Fruit fly (Drosophila melanogaster) whole organism, prepupa: ENCODE measurements around the gene CG14312.

Source experiments
- CG10631 ChIP-seq: fragments of 200-800 bp; sonication (Bioruptor generic); optimal IDR thresholded peaks from 2 replicates; lab custom pipeline; 2016; ENCODE audit warnings: missing biosample characterization, missing genetic modification characterization
- CG10669 ChIP-seq: fragments of 200-800 bp; sonication (Bioruptor generic); optimal IDR thresholded peaks from 3 replicates; lab custom pipeline; 2018; ENCODE audit warnings: missing biosample characterization, mild to moderate bottlenecking, missing genetic modification characterization, moderate library complexity
- CG11902 ChIP-seq: fragments of 200-800 bp; sonication (Bioruptor generic); optimal IDR thresholded peaks from 3 replicates; lab custom pipeline; 2016; ENCODE audit warnings: missing biosample characterization, missing genetic modification characterization
- CG15336 ChIP-seq: fragments of 200-800 bp; sonication (Bioruptor generic); IDR thresholded peaks from 2 replicates; pipeline ENCODE4 v1.3.6; 2022; ENCODE audit warnings: missing biosample characterization, missing genetic modification characterization
- CG3032 ChIP-seq: fragments of 200-800 bp; optimal IDR thresholded peaks from 2 replicates; lab custom pipeline; 2019; ENCODE audit warnings: missing biosample characterization, mild to moderate bottlenecking, missing genetic modification characterization, moderate library complexity
- CG31627 ChIP-seq: fragments of 200-800 bp; sonication (Bioruptor generic); optimal IDR thresholded peaks from 3 replicates; lab custom pipeline; 2016; ENCODE audit warnings: missing biosample characterization, missing genetic modification characterization
- CG32006 ChIP-seq: fragments of 200-800 bp; sonication (Bioruptor generic); optimal IDR thresholded peaks from 3 replicates; lab custom pipeline; 2017; ENCODE audit warnings: missing biosample characterization, mild to moderate bottlenecking, missing genetic modification characterization
- CG34406 ChIP-seq: fragments of 200-800 bp; sonication (Bioruptor generic); optimal IDR thresholded peaks from 3 replicates; lab custom pipeline; 2016; ENCODE audit warnings: missing biosample characterization, missing genetic modification characterization
- CG4318 ChIP-seq: fragments of 200-800 bp; sonication (Bioruptor generic); optimal IDR thresholded peaks from 3 replicates; lab custom pipeline; 2017; ENCODE audit warnings: missing biosample characterization, mild to moderate bottlenecking, missing genetic modification characterization
- CG6163 ChIP-seq: fragments of 200-800 bp; sonication (Bioruptor generic); IDR thresholded peaks from 3 replicates; pipeline ENCODE4 v1.3.6; 2022; ENCODE audit warnings: missing biosample characterization, missing genetic modification characterization
- CG6792 ChIP-seq: fragments of 200-800 bp; sonication (Bioruptor generic); optimal IDR thresholded peaks from 3 replicates; lab custom pipeline; 2016; ENCODE audit warnings: missing biosample characterization, missing genetic modification characterization
- CG6808 ChIP-seq: fragments of 200-800 bp; sonication (Bioruptor generic); optimal IDR thresholded peaks from 3 replicates; lab custom pipeline; 2017; ENCODE audit warnings: missing biosample characterization, missing genetic modification characterization, mild to moderate bottlenecking, moderate library complexity, missing genetic modification reagents
- CG6854 ChIP-seq: fragments of 200-800 bp; sonication (Bioruptor generic); optimal IDR thresholded peaks from 2 replicates; lab custom pipeline; 2017; ENCODE audit warnings: missing biosample characterization, mild to moderate bottlenecking, missing genetic modification characterization
- CG7368 ChIP-seq: fragments of 200-800 bp; sonication (Bioruptor generic); optimal IDR thresholded peaks from 3 replicates; lab custom pipeline; 2016; ENCODE audit warnings: missing biosample characterization, missing genetic modification characterization
- CG8319 ChIP-seq: fragments of 200-800 bp; sonication (Bioruptor generic); optimal IDR thresholded peaks from 3 replicates; lab custom pipeline; 2016; ENCODE audit warnings: missing biosample characterization, missing genetic modification characterization
- CG8632 ChIP-seq: fragments of 200-800 bp; sonication (Bioruptor generic); optimal IDR thresholded peaks from 3 replicates; lab custom pipeline; 2016; ENCODE audit warnings: missing biosample characterization, missing genetic modification characterization
- Eip75B ChIP-seq: fragments of 200-800 bp; sonication (Bioruptor generic); optimal IDR thresholded peaks from 3 replicates; lab custom pipeline; 2016; ENCODE audit warnings: missing biosample characterization, missing genetic modification characterization
- Eip78C ChIP-seq: fragments of 200-800 bp; sonication (Bioruptor generic); peaks from one replicate; lab custom pipeline; 2016; ENCODE audit warnings: missing biosample characterization, missing genetic modification characterization
- Eip93F ChIP-seq: fragments of 200-800 bp; sonication (Bioruptor generic); optimal IDR thresholded peaks from 2 replicates; lab custom pipeline; 2016; ENCODE audit warnings: missing biosample characterization, mild to moderate bottlenecking, missing genetic modification characterization
- Ets21C ChIP-seq: fragments of 200-800 bp; sonication (Bioruptor generic); optimal IDR thresholded peaks from 3 replicates; lab custom pipeline; 2016; ENCODE audit warnings: missing biosample characterization, missing genetic modification characterization
- Ets96B ChIP-seq: fragments of 200-800 bp; optimal IDR thresholded peaks from 2 replicates; lab custom pipeline; 2019; ENCODE audit warnings: missing biosample characterization, mild to moderate bottlenecking, missing genetic modification characterization, moderate library complexity
- Hr38 ChIP-seq: sonication (Bioruptor generic); optimal IDR thresholded peaks from 2 replicates; lab custom pipeline; 2016; ENCODE audit warnings: missing biosample characterization, missing genetic modification characterization
- Lpt ChIP-seq: fragments of 200-800 bp; sonication (Bioruptor generic); optimal IDR thresholded peaks from 3 replicates; lab custom pipeline; 2016; ENCODE audit warnings: missing biosample characterization, missing genetic modification characterization
- Met ChIP-seq: fragments of 200-800 bp; sonication (Bioruptor generic); optimal IDR thresholded peaks from 3 replicates; lab custom pipeline; 2016; ENCODE audit warnings: missing biosample characterization, missing genetic modification characterization
- achi ChIP-seq: fragments of 200-800 bp; sonication (Bioruptor generic); optimal IDR thresholded peaks from 3 replicates; lab custom pipeline; 2016; ENCODE audit warnings: missing biosample characterization, missing genetic modification characterization
- acj6 ChIP-seq: fragments of 200-800 bp; sonication (Bioruptor generic); optimal IDR thresholded peaks from 3 replicates; lab custom pipeline; 2016; ENCODE audit warnings: missing biosample characterization, missing genetic modification characterization
- cyc ChIP-seq: fragments of 200-800 bp; sonication (Bioruptor generic); optimal IDR thresholded peaks from 3 replicates; lab custom pipeline; 2016; ENCODE audit warnings: missing biosample characterization, missing genetic modification characterization
- dac ChIP-seq: fragments of 200-800 bp; sonication (Bioruptor generic); optimal IDR thresholded peaks from 2 replicates; lab custom pipeline; 2017; ENCODE audit warnings: missing biosample characterization, mild to moderate bottlenecking, missing genetic modification characterization
- dsx ChIP-seq: fragments of 200-800 bp; optimal IDR thresholded peaks from 3 replicates; lab custom pipeline; 2019; ENCODE audit warnings: missing biosample characterization, mild to moderate bottlenecking, missing genetic modification characterization, moderate library complexity; ENCODE audit not compliant: poor library complexity, severe bottlenecking
- eg ChIP-seq: fragments of 200-800 bp; sonication (Bioruptor generic); IDR thresholded peaks from 3 replicates; pipeline ENCODE4 v1.3.6; 2022; ENCODE audit warnings: missing biosample characterization, missing genetic modification characterization
- fd85E ChIP-seq: fragments of 200-800 bp; sonication (Bioruptor generic); optimal IDR thresholded peaks from 3 replicates; lab custom pipeline; 2016; ENCODE audit warnings: missing biosample characterization, missing genetic modification characterization
- fkh ChIP-seq: fragments of 200-800 bp; sonication (Bioruptor generic); optimal IDR thresholded peaks from 3 replicates; lab custom pipeline; 2017; ENCODE audit warnings: missing biosample characterization, mild to moderate bottlenecking, missing genetic modification characterization, moderate library complexity
- lz ChIP-seq: fragments of 200-800 bp; sonication (Bioruptor generic); optimal IDR thresholded peaks from 3 replicates; lab custom pipeline; 2016; ENCODE audit warnings: missing biosample characterization, missing genetic modification characterization
- net ChIP-seq: fragments of 200-800 bp; sonication (Bioruptor generic); optimal IDR thresholded peaks from 3 replicates; lab custom pipeline; 2016; ENCODE audit warnings: missing biosample characterization, missing genetic modification characterization
- pdm3 ChIP-seq: fragments of 200-800 bp; sonication (Bioruptor generic); optimal IDR thresholded peaks from 3 replicates; lab custom pipeline; 2016; ENCODE audit warnings: missing biosample characterization, missing genetic modification characterization
- salr ChIP-seq, 2 experiments: fragments of 200-800 bp; sonication (Bioruptor generic); optimal IDR thresholded peaks; 3 replicates each; lab custom pipeline; 2016 to 2018; ENCODE audit warnings: missing biosample characterization in 2 of 2, missing genetic modification characterization in 2 of 2, mild to moderate bottlenecking in 1 of 2
- spab ChIP-seq: fragments of 200-800 bp; sonication (Bioruptor generic); optimal IDR thresholded peaks from 2 replicates; lab custom pipeline; 2017; ENCODE audit warnings: missing biosample characterization, mild to moderate bottlenecking, missing genetic modification characterization, missing genetic modification reagents
- svp ChIP-seq: fragments of 200-800 bp; sonication (Bioruptor generic); peaks from one replicate; lab custom pipeline; 2016; ENCODE audit warnings: missing biosample characterization, missing genetic modification characterization
- topi ChIP-seq: fragments of 200-800 bp; sonication (Bioruptor generic); optimal IDR thresholded peaks from 3 replicates; lab custom pipeline; 2016; ENCODE audit warnings: missing biosample characterization, missing genetic modification characterization

CG14312 gene

dm6 chr3R:18274328-18275098 is 8.8 kb downstream of the CG14312 start, which contains the start of the genes Vps39 and eIF1A (continued):
- TF ChIP-seq salr (GFP tag; optimal IDR thresholded peaks at IDR 0.05; lab: Kevin White, UChicago) (no peak), CG31627 (GFP tag; lab: Kevin White, UChicago) (peak; percentile 17), Ets21C (GFP tag; lab: Kevin White, UChicago) (no peak), lz (peak; percentile 36), eg (no peak), CG15336 (no peak; the same call in 1 of the 2 replicates), fkh (GFP tag; lab: Kevin White, UChicago) (no peak), CG8319 (GFP tag; lab: Kevin White, UChicago) (no peak), Met (no peak)

dm6 chr3R:18269744-18270348 is 13.5 kb downstream of the CG14312 start:
- TF ChIP-seq CG6808 (GFP tag; lab: Kevin White, UChicago) = no peak
- TF ChIP-seq CG3032 (tag; lab: Kevin White, UChicago) = no peak
- no peak for TF ChIP-seq Eip75B (GFP tag; lab: Kevin White, UChicago)
- TF ChIP-seq pdm3 (GFP tag; lab: Kevin White, UChicago) = no peak
- no peak for TF ChIP-seq fd85E (GFP tag; lab: Kevin White, UChicago)
- no peak for TF ChIP-seq CG6163
- no peak for TF ChIP-seq cyc (GFP tag; lab: Kevin White, UChicago)
- TF ChIP-seq net (GFP tag; lab: Kevin White, UChicago) = no peak
- no peak for TF ChIP-seq Ets96B (tag; lab: Kevin White, UChicago)
- TF ChIP-seq CG10631 (GFP tag; lab: Kevin White, UChicago) = no peak
- TF ChIP-seq CG8319 (GFP tag; lab: Kevin White, UChicago) = no peak
- no peak for TF ChIP-seq salr (GFP tag; optimal IDR thresholded peaks at IDR 0.05; lab: Kevin White, UChicago)
- TF ChIP-seq CG4318 (GFP tag; lab: Kevin White, UChicago) = no peak

dm6 chr3R:18267489-18267888 is 15.8 kb downstream of the CG14312 start, which contains the start of gene CG18599:
TSS of gene CG18599 (plus strand) at chr3R:18267789.
- TF ChIP-seq acj6 (no peak), Eip78C (no peak), Ets21C (GFP tag; lab: Kevin White, UChicago) (no peak), Eip93F (GFP tag; lab: Kevin White, UChicago) (no peak)

- TF ChIP-seq Hr38 = no peak
- TF ChIP-seq Ets96B (tag; lab: Kevin White, UChicago) = no peak
- no peak for TF ChIP-seq CG6792 (GFP tag; lab: Kevin White, UChicago)
- no peak for TF ChIP-seq CG7368
- TF ChIP-seq pdm3 (GFP tag; lab: Kevin White, UChicago) = no peak
- TF ChIP-seq CG34406 (GFP tag; lab: Kevin White, UChicago) = no peak
Observed at dm6 chr3R:18266665-18267064, 16.7 kb downstream of the CG14312 start.

- TF ChIP-seq CG32006 (GFP tag; lab: Kevin White, UChicago) (no peak), CG10631 (GFP tag; lab: Kevin White, UChicago) (no peak), topi (GFP tag; lab: Kevin White, UChicago) (no peak), CG6854 (GFP tag; lab: Kevin White, UChicago) (no peak)
Observed at dm6 chr3R:18265275-18265674, 18.1 kb downstream of the CG14312 start.

dm6 chr3R:18261602-18262001 is 21.7 kb downstream of the CG14312 start:
- TF ChIP-seq acj6 (no peak), net (GFP tag; lab: Kevin White, UChicago) (no peak), dac (GFP tag; lab: Kevin White, UChicago) (no peak), dsx (GFP tag; lab: Kevin White, UChicago) (no peak), Lpt (GFP tag; lab: Kevin White, UChicago) (no peak), salr (GFP tag; optimal IDR thresholded peaks at IDR 0.05; lab: Kevin White, UChicago) (no peak), CG8632 (GFP tag; lab: Kevin White, UChicago) (no peak), eg (no peak), Hr38 (no peak), svp (no peak), CG10669 (GFP tag; lab: Kevin White, UChicago) (no peak), CG11902 (GFP tag; lab: Kevin White, UChicago) (no peak), Eip78C (no peak), Met (no peak), Ets21C (GFP tag; lab: Kevin White, UChicago) (no peak), Eip93F (GFP tag; lab: Kevin White, UChicago) (no peak), achi (GFP tag; lab: Kevin White, UChicago) (no peak), spab (no peak), CG10631 (GFP tag; lab: Kevin White, UChicago) (no peak)
